Fruit fly (Drosophila melanogaster) whole organism, embryonic: ENCODE results near the gene bmm.

ENCODE experiments used
- C15 ChIP-seq: fragments of 200-800 bp; sonication (Bioruptor generic); IDR thresholded peaks from 3 replicates; pipeline ENCODE4 v1.3.6; 2022; ENCODE audit warnings: missing biosample characterization, missing genetic modification characterization
- CG10209 ChIP-seq: fragments of 200-800 bp; sonication (Bioruptor generic); optimal IDR thresholded peaks from 3 replicates; lab custom pipeline; 2017; ENCODE audit warnings: missing biosample characterization, mild to moderate bottlenecking, missing genetic modification characterization, missing genetic modification reagents
- CG11723 ChIP-seq: fragments of 200-800 bp; sonication (Bioruptor generic); optimal IDR thresholded peaks from 2 replicates; lab custom pipeline; 2017; ENCODE audit warnings: missing biosample characterization, mild to moderate bottlenecking, missing genetic modification characterization
- CG12391 ChIP-seq: fragments of 200-800 bp; sonication (Bioruptor generic); optimal IDR thresholded peaks from 3 replicates; lab custom pipeline; 2018; ENCODE audit warnings: missing biosample characterization, mild to moderate bottlenecking, missing genetic modification characterization, moderate library complexity
- CG12942 ChIP-seq: fragments of 200-800 bp; sonication (Bioruptor generic); optimal IDR thresholded peaks from 3 replicates; lab custom pipeline; 2016; ENCODE audit warnings: missing biosample characterization, missing genetic modification characterization
- CG14710 ChIP-seq: fragments of 200-800 bp; sonication (Bioruptor generic); optimal IDR thresholded peaks from 3 replicates; lab custom pipeline; 2019; ENCODE audit warnings: missing biosample characterization, mild to moderate bottlenecking, missing genetic modification characterization, moderate library complexity
- CG15514 ChIP-seq: fragments of 200-800 bp; sonication (Bioruptor generic); optimal IDR thresholded peaks from 3 replicates; lab custom pipeline; 2017; ENCODE audit warnings: missing biosample characterization, missing genetic modification characterization, mild to moderate bottlenecking, moderate library complexity, missing genetic modification reagents
- CG17328 ChIP-seq: fragments of 200-800 bp; sonication (Bioruptor generic); IDR thresholded peaks from 2 replicates; pipeline ENCODE4 v1.3.6; 2022; ENCODE audit warnings: missing biosample characterization, missing genetic modification characterization
- CG2678 ChIP-seq: fragments of 200-800 bp; sonication (Bioruptor generic); optimal IDR thresholded peaks from 3 replicates; lab custom pipeline; 2019; ENCODE audit warnings: missing biosample characterization, mild to moderate bottlenecking, missing genetic modification characterization, moderate library complexity
- CG34376 ChIP-seq: fragments of 200-800 bp; sonication (Bioruptor generic); optimal IDR thresholded peaks from 2 replicates; lab custom pipeline; 2018; ENCODE audit warnings: missing biosample characterization, mild to moderate bottlenecking, missing genetic modification characterization
- CG5245 ChIP-seq: fragments of 200-800 bp; sonication (Bioruptor generic); optimal IDR thresholded peaks from 3 replicates; lab custom pipeline; 2016; ENCODE audit warnings: missing biosample characterization, missing genetic modification characterization
- CG6175 ChIP-seq: fragments of 200-800 bp; sonication (Bioruptor generic); IDR thresholded peaks from 3 replicates; pipeline ENCODE4 v1.3.6; 2022; ENCODE audit warnings: missing biosample characterization, missing genetic modification characterization
- CG6254 ChIP-seq: fragments of 200-800 bp; sonication (Bioruptor generic); optimal IDR thresholded peaks from 3 replicates; lab custom pipeline; 2017; ENCODE audit warnings: mild to moderate bottlenecking, missing biosample characterization, missing genetic modification reagents, missing genetic modification characterization
- CG7556 ChIP-seq: fragments of 200-800 bp; sonication (Bioruptor generic); optimal IDR thresholded peaks from 2 replicates; lab custom pipeline; 2017; ENCODE audit warnings: missing biosample characterization, mild to moderate bottlenecking, missing genetic modification characterization
- CG8290 ChIP-seq, 3 experiments: fragments of 200-800 bp; sonication (Bioruptor generic); optimal IDR thresholded peaks; 2 replicates each; lab custom pipeline; 2016 to 2019; ENCODE audit warnings: missing biosample characterization in 3 of 3, missing genetic modification characterization in 3 of 3, mild to moderate bottlenecking in 2 of 3, moderate library complexity in 1 of 3
- CG9437 ChIP-seq: fragments of 200-800 bp; sonication (Bioruptor generic); optimal IDR thresholded peaks from 2 replicates; lab custom pipeline; 2018; ENCODE audit warnings: missing biosample characterization, mild to moderate bottlenecking, missing genetic modification characterization
- CG9797 ChIP-seq: fragments of 200-800 bp; sonication (Bioruptor generic); optimal IDR thresholded peaks from 3 replicates; lab custom pipeline; 2018; ENCODE audit warnings: missing biosample characterization, mild to moderate bottlenecking, missing genetic modification characterization
- CG9876 ChIP-seq: fragments of 200-800 bp; sonication (Bioruptor generic); optimal IDR thresholded peaks from 2 replicates; lab custom pipeline; 2016; ENCODE audit warnings: missing biosample characterization, missing genetic modification characterization
- CrebB ChIP-seq: fragments of 200-800 bp; sonication (Bioruptor generic); optimal IDR thresholded peaks from 3 replicates; lab custom pipeline; 2018; ENCODE audit warnings: missing biosample characterization, mild to moderate bottlenecking, missing genetic modification characterization
- D19A ChIP-seq: fragments of 200-800 bp; optimal IDR thresholded peaks from 3 replicates; lab custom pipeline; 2019; ENCODE audit warnings: missing biosample characterization, mild to moderate bottlenecking, missing genetic modification characterization, moderate library complexity
- Dip2 ChIP-seq: fragments of 200-800 bp; sonication (Bioruptor generic); IDR thresholded peaks from 2 replicates; pipeline ENCODE4 v1.3.6; 2022; ENCODE audit warnings: missing biosample characterization, missing genetic modification characterization
- Drgx ChIP-seq: fragments of 200-800 bp; sonication (Bioruptor generic); IDR thresholded peaks from 2 replicates; pipeline ENCODE4 v1.3.6; 2022; ENCODE audit warnings: missing biosample characterization, missing genetic modification characterization
- Fer3 ChIP-seq: fragments of 200-800 bp; sonication (Bioruptor generic); optimal IDR thresholded peaks from 2 replicates; lab custom pipeline; 2018; ENCODE audit warnings: missing biosample characterization, mild to moderate bottlenecking, missing genetic modification characterization, moderate library complexity
- MESR4 ChIP-seq: fragments of 200-800 bp; sonication (Bioruptor generic); optimal IDR thresholded peaks from 2 replicates; lab custom pipeline; 2018; ENCODE audit warnings: missing biosample characterization, mild to moderate bottlenecking, missing genetic modification characterization, moderate library complexity
- Mad ChIP-seq: fragments of 200-800 bp; sonication (Bioruptor generic); optimal IDR thresholded peaks from 2 replicates; lab custom pipeline; 2016; ENCODE audit warnings: missing biosample characterization, missing genetic modification characterization
- Nf-YC ChIP-seq: fragments of 200-800 bp; optimal IDR thresholded peaks from 3 replicates; lab custom pipeline; 2019; ENCODE audit warnings: missing biosample characterization, mild to moderate bottlenecking, missing genetic modification characterization, moderate library complexity
- NfI ChIP-seq: fragments of 200-800 bp; sonication (Bioruptor generic); optimal IDR thresholded peaks from 3 replicates; lab custom pipeline; 2018; ENCODE audit warnings: missing biosample characterization, mild to moderate bottlenecking, missing genetic modification characterization, moderate library complexity
- Six4 ChIP-seq: fragments of 200-800 bp; sonication (Bioruptor generic); optimal IDR thresholded peaks from 2 replicates; lab custom pipeline; 2016; ENCODE audit warnings: missing biosample characterization, missing genetic modification characterization
- ap ChIP-seq: fragments of 200-800 bp; sonication (Bioruptor generic); IDR thresholded peaks from 2 replicates; pipeline ENCODE4 v1.3.6; 2022; ENCODE audit warnings: missing biosample characterization, missing genetic modification characterization
- bigmax ChIP-seq: fragments of 200-800 bp; sonication (Bioruptor generic); optimal IDR thresholded peaks from 2 replicates; lab custom pipeline; 2018; ENCODE audit warnings: missing biosample characterization, mild to moderate bottlenecking, missing genetic modification characterization
- bsh ChIP-seq, 2 experiments: fragments of 200-800 bp; sonication (Bioruptor generic); optimal IDR thresholded peaks; 2 replicates each; lab custom pipeline; 2017 to 2018; ENCODE audit warnings: mild to moderate bottlenecking in 2 of 2, missing biosample characterization in 2 of 2, missing genetic modification characterization in 2 of 2, moderate library complexity in 1 of 2
- btn ChIP-seq: fragments of 200-800 bp; sonication (Bioruptor generic); optimal IDR thresholded peaks from 2 replicates; lab custom pipeline; 2016; ENCODE audit warnings: missing biosample characterization, missing genetic modification characterization
- caup ChIP-seq: fragments of 200-800 bp; sonication (Bioruptor generic); optimal IDR thresholded peaks from 3 replicates; lab custom pipeline; 2017; ENCODE audit warnings: missing biosample characterization, mild to moderate bottlenecking, missing genetic modification characterization, moderate library complexity; ENCODE audit not compliant: severe bottlenecking
- chn ChIP-seq: fragments of 200-800 bp; sonication (Bioruptor generic); optimal IDR thresholded peaks from 2 replicates; lab custom pipeline; 2016; ENCODE audit warnings: missing biosample characterization, missing genetic modification characterization
- dati ChIP-seq: fragments of 200-800 bp; sonication (Bioruptor generic); IDR thresholded peaks from 2 replicates; pipeline ENCODE4 v1.3.6; 2022; ENCODE audit warnings: missing biosample characterization, missing genetic modification characterization
- dysf ChIP-seq: fragments of 200-800 bp; sonication (Bioruptor generic); IDR thresholded peaks from 3 replicates; pipeline ENCODE4 v1.3.6; 2022; ENCODE audit warnings: missing biosample characterization, missing genetic modification characterization
- fu2 ChIP-seq: fragments of 200-800 bp; sonication (Bioruptor generic); optimal IDR thresholded peaks from 2 replicates; lab custom pipeline; 2016; ENCODE audit warnings: missing biosample characterization, missing genetic modification characterization
- grau ChIP-seq: fragments of 200-800 bp; optimal IDR thresholded peaks from 3 replicates; lab custom pipeline; 2019; ENCODE audit warnings: missing biosample characterization, mild to moderate bottlenecking, missing genetic modification characterization, moderate library complexity
- gsb ChIP-seq: fragments of 200-800 bp; sonication (Bioruptor generic); IDR thresholded peaks from 2 replicates; pipeline ENCODE4 v1.3.6; 2022; ENCODE audit warnings: missing biosample characterization, missing genetic modification characterization
- gt ChIP-seq: fragments of 200-800 bp; sonication (Bioruptor generic); IDR thresholded peaks from 2 replicates; pipeline ENCODE4 v1.3.6; 2022; ENCODE audit warnings: missing biosample characterization, missing genetic modification characterization
- kay ChIP-seq: fragments of 200-800 bp; sonication (Bioruptor generic); optimal IDR thresholded peaks from 2 replicates; lab custom pipeline; 2016; ENCODE audit warnings: missing biosample characterization, missing genetic modification characterization
- lbe ChIP-seq: fragments of 200-800 bp; sonication (Bioruptor generic); optimal IDR thresholded peaks from 2 replicates; lab custom pipeline; 2016; ENCODE audit warnings: missing biosample characterization, mild to moderate bottlenecking, missing genetic modification characterization
- mam ChIP-seq: fragments of 200-800 bp; sonication (Bioruptor generic); optimal IDR thresholded peaks from 3 replicates; lab custom pipeline; 2016; ENCODE audit warnings: missing biosample characterization, missing genetic modification characterization
- mld ChIP-seq: fragments of 200-800 bp; sonication (Bioruptor generic); IDR thresholded peaks from 3 replicates; pipeline ENCODE4 v1.3.6; 2022; ENCODE audit warnings: missing biosample characterization, missing genetic modification characterization; ENCODE audit not compliant: partially characterized antibody
- pan ChIP-seq, 4 experiments: fragments of >200 bp in 3 of 4; fragments of 200-800 bp in 1 of 4; sonication (Bioruptor generic) in 1 of 4; optimal IDR thresholded peaks in 3 of 4; IDR thresholded peaks in 1 of 4; 2 replicates each; pipeline versions ENCODE4 v1.3.6 to Lab custom; 2017 to 2022; ENCODE audit warnings: missing biosample characterization in 2 of 4, missing genetic modification characterization in 2 of 4, mixed read lengths in 1 of 4
- sisA ChIP-seq: fragments of 200-800 bp; sonication (Bioruptor generic); IDR thresholded peaks from 2 replicates; pipeline ENCODE4 v1.3.6; 2022; ENCODE audit warnings: missing biosample characterization, missing genetic modification characterization
- tap ChIP-seq: fragments of 200-800 bp; optimal IDR thresholded peaks from 3 replicates; lab custom pipeline; 2019; ENCODE audit warnings: missing biosample characterization, mild to moderate bottlenecking, missing genetic modification characterization, moderate library complexity
- tna ChIP-seq: fragments of 200-800 bp; sonication (Bioruptor generic); IDR thresholded peaks from 2 replicates; pipeline ENCODE4 v1.3.6; 2022; ENCODE audit warnings: missing biosample characterization, missing genetic modification characterization; ENCODE audit not compliant: partially characterized antibody
- zfh2 ChIP-seq: fragments of 200-800 bp; sonication (Bioruptor generic); optimal IDR thresholded peaks from 2 replicates; lab custom pipeline; 2016; ENCODE audit warnings: missing biosample characterization, missing genetic modification characterization

The bmm gene

DNA sequence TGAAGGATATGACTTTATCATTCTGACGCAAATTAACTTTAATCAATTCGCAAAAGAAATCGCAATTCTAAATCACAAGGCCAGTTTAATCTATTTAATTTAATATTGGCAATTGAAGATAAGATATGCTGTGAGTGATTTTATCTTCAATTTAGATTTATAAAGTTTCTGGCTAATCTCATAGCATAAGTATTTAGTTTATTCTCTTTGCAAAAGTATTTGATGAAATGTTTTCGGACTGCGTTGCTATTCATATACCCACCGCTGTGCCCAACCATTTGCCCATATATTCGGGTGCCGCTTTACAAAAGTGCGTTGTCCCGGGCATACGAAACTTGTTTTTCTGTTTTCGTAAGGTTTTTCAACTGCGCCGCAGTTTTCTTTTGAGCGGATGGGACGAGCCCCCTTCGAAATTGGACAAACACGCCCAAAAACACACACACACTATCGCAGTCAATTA is 1.2 kb downstream of the bmm start (continued):
- TF ChIP-seq chn (peak; percentile 95), CG10209 (GFP tag; lab: Kevin White, UChicago) (peak; percentile 97), CG5245 (GFP tag; lab: Kevin White, UChicago) (peak; percentile 95), CG9876 (GFP tag; lab: Kevin White, UChicago) (peak; percentile 77), fu2 (GFP tag; lab: Kevin White, UChicago) (peak; percentile 82), CG7556 (GFP tag; lab: Kevin White, UChicago) (peak; percentile 98), gt (GFP tag; lab: Robert Waterston, UW) (peak; percentile 80), Fer3 (tag; lab: Kevin White, UChicago) (peak; percentile 94), bigmax (GFP tag; lab: Kevin White, UChicago) (peak; percentile 51), CG9437 (peak; percentile 96), D19A (tag; lab: Kevin White, UChicago) (peak; percentile 95), CG9797 (GFP tag; lab: Kevin White, UChicago) (peak; percentile 42), mld (GFP tag; lab: Robert Waterston, UW) (no peak), kay (GFP tag; lab: Kevin White, UChicago) (peak; percentile 87), grau (tag; lab: Kevin White, UChicago) (peak; percentile 97), pan (optimal IDR thresholded peaks at IDR 0.05; lab: Kevin White, UChicago) (no peak), pan (GFP tag; optimal IDR thresholded peaks at IDR 0.05 in 1 of 2, IDR thresholded peaks at IDR 0.05 in 1 of 2) (peak in 1 of 2 experiments; percentile 89), CG11723 (GFP tag; lab: Kevin White, UChicago) (peak; percentile 96), mam (GFP tag; lab: Kevin White, UChicago) (peak; percentile 93), CG2678 (tag; lab: Kevin White, UChicago) (peak; percentile 99), Mad (GFP tag; lab: Kevin White, UChicago) (peak; percentile 93), CG14710 (tag; lab: Kevin White, UChicago) (peak; percentile 97), ap (GFP tag; lab: Robert Waterston, UW) (peak; percentile 83), Six4 (GFP tag; lab: Kevin White, UChicago) (peak; percentile 91), CG34376 (GFP tag; lab: Kevin White, UChicago) (peak; percentile 96), C15 (GFP tag; lab: Robert Waterston, UW) (peak; percentile 87), tap (peak; percentile 97), CG6175 (peak; percentile 76; the same call in 2 of the 3 replicates), CrebB (tag; lab: Kevin White, UChicago) (peak; percentile 94), lbe (GFP tag; lab: Kevin White, UChicago) (peak; percentile 17), CG17328 (peak; percentile 90), CG12391 (tag; lab: Kevin White, UChicago) (peak; percentile 98), CG8290 (GFP tag; optimal IDR thresholded peaks at IDR 0.05; lab: Kevin White, UChicago) (peak; percentile 95), CG8290 (tag; optimal IDR thresholded peaks at IDR 0.05; lab: Kevin White, UChicago) (peak; percentile 74 to 91), MESR4 (GFP tag; lab: Kevin White, UChicago) (peak; percentile 39), NfI (GFP tag; lab: Kevin White, UChicago) (peak; percentile 97), gsb (GFP tag; lab: Robert Waterston, UW) (peak; percentile 82), dati (GFP tag; lab: Robert Waterston, UW) (peak; percentile 58; the same call in 1 of the 2 replicates), Drgx (peak; percentile 56), btn (GFP tag; lab: Kevin White, UChicago) (peak; percentile 75), bsh (GFP tag; optimal IDR thresholded peaks at IDR 0.05; lab: Kevin White, UChicago) (peak; percentile 59 to 96), caup (GFP tag; lab: Kevin White, UChicago) (peak; percentile 96), sisA (GFP tag; lab: Robert Waterston, UW) (peak; percentile 86), CG15514 (GFP tag; lab: Kevin White, UChicago) (peak; percentile 91), CG6254 (GFP tag; lab: Kevin White, UChicago) (peak; percentile 96), Nf-YC (tag; lab: Kevin White, UChicago) (peak; percentile 92), dysf (GFP tag; lab: Robert Waterston, UW) (peak; percentile 96), CG12942 (GFP tag; lab: Kevin White, UChicago) (peak; percentile 93), zfh2 (GFP tag; lab: Kevin White, UChicago) (peak; percentile 85), Dip2 (GFP tag; lab: Robert Waterston, UW) (0 out of 2 replicates have a peak, but pooled peaks have one; percentile 68), tna (GFP tag; lab: Robert Waterston, UW) (no peak)
